Fruit fly (Drosophila melanogaster) whole organism, embryonic: ENCODE measurements around the gene Rrp46.

Experiments
- B-H1 ChIP-seq: fragments of 200-800 bp; sonication (Bioruptor generic); IDR thresholded peaks from 3 replicates; pipeline ENCODE4 v1.3.6; 2022; ENCODE audit warnings: missing biosample characterization, missing genetic modification characterization
- CG10543 ChIP-seq: fragments of 200-800 bp; sonication (Bioruptor generic); optimal IDR thresholded peaks from 3 replicates; lab custom pipeline; 2017; ENCODE audit warnings: missing biosample characterization, mild to moderate bottlenecking, missing genetic modification characterization, moderate library complexity
- CG11085 ChIP-seq: fragments of 200-800 bp; sonication (Bioruptor generic); IDR thresholded peaks from 2 replicates; pipeline ENCODE4 v1.3.6; 2022; ENCODE audit warnings: missing biosample characterization, missing genetic modification characterization
- CG12219 ChIP-seq: fragments of 200-800 bp; sonication (Bioruptor generic); optimal IDR thresholded peaks from 3 replicates; lab custom pipeline; 2018; ENCODE audit warnings: missing biosample characterization, mild to moderate bottlenecking, missing genetic modification characterization
- CG12744 ChIP-seq: fragments of 200-800 bp; sonication (Bioruptor generic); optimal IDR thresholded peaks from 2 replicates; lab custom pipeline; 2016; ENCODE audit warnings: missing biosample characterization, missing genetic modification characterization
- CG12769 ChIP-seq: fragments of 200-800 bp; sonication (Bioruptor generic); optimal IDR thresholded peaks from 2 replicates; lab custom pipeline; 2019; ENCODE audit warnings: missing biosample characterization, mild to moderate bottlenecking, missing genetic modification characterization, moderate library complexity
- CG13287 ChIP-seq: fragments of 200-800 bp; sonication (Bioruptor generic); IDR thresholded peaks from 2 replicates; pipeline ENCODE4 v1.3.6; 2022; ENCODE audit warnings: missing biosample characterization, missing genetic modification characterization; ENCODE audit not compliant: partially characterized antibody
- CG14014 ChIP-seq: fragments of 200-800 bp; sonication (Bioruptor generic); IDR thresholded peaks from 2 replicates; pipeline ENCODE4 v1.3.6; 2022; ENCODE audit warnings: missing biosample characterization, missing genetic modification characterization
- CG14441 ChIP-seq: fragments of 200-800 bp; sonication (Bioruptor generic); IDR thresholded peaks from 2 replicates; pipeline ENCODE4 v1.3.6; 2022; ENCODE audit warnings: missing biosample characterization, missing genetic modification characterization
- CG14667 ChIP-seq: fragments of 200-800 bp; sonication (Bioruptor generic); IDR thresholded peaks from 2 replicates; pipeline ENCODE4 v1.3.6; 2022; ENCODE audit warnings: missing biosample characterization, missing genetic modification characterization
- CG14710 ChIP-seq: fragments of 200-800 bp; sonication (Bioruptor generic); optimal IDR thresholded peaks from 3 replicates; lab custom pipeline; 2019; ENCODE audit warnings: missing biosample characterization, mild to moderate bottlenecking, missing genetic modification characterization, moderate library complexity
- CG17328 ChIP-seq: fragments of 200-800 bp; sonication (Bioruptor generic); IDR thresholded peaks from 2 replicates; pipeline ENCODE4 v1.3.6; 2022; ENCODE audit warnings: missing biosample characterization, missing genetic modification characterization
- CG18764 ChIP-seq: fragments of 200-800 bp; sonication (Bioruptor generic); optimal IDR thresholded peaks from 3 replicates; lab custom pipeline; 2016; ENCODE audit warnings: missing biosample characterization, missing genetic modification characterization
- CG2129 ChIP-seq: fragments of 200-800 bp; sonication (Bioruptor generic); IDR thresholded peaks from 2 replicates; pipeline ENCODE4 v1.3.6; 2022; ENCODE audit warnings: missing biosample characterization, missing genetic modification characterization; ENCODE audit not compliant: partially characterized antibody
- CG2199 ChIP-seq: fragments of 200-800 bp; sonication (Bioruptor generic); IDR thresholded peaks from 3 replicates; pipeline ENCODE4 v1.3.6; 2022; ENCODE audit warnings: missing biosample characterization, missing genetic modification characterization
- CG2875 ChIP-seq: fragments of 200-800 bp; sonication (Bioruptor generic); optimal IDR thresholded peaks from 2 replicates; lab custom pipeline; 2017; ENCODE audit warnings: missing biosample characterization, mild to moderate bottlenecking, missing genetic modification characterization, missing genetic modification reagents
- CG31388 ChIP-seq: fragments of 200-800 bp; sonication (Bioruptor generic); optimal IDR thresholded peaks from 2 replicates; lab custom pipeline; 2016; ENCODE audit warnings: missing biosample characterization, missing genetic modification characterization
- CG32767 ChIP-seq: fragments of 200-800 bp; sonication (Bioruptor generic); IDR thresholded peaks from 2 replicates; pipeline ENCODE4 v1.3.6; 2022; ENCODE audit warnings: missing biosample characterization, missing genetic modification characterization
- CG34376 ChIP-seq: fragments of 200-800 bp; sonication (Bioruptor generic); optimal IDR thresholded peaks from 2 replicates; lab custom pipeline; 2018; ENCODE audit warnings: missing biosample characterization, mild to moderate bottlenecking, missing genetic modification characterization
- CG34422 ChIP-seq: fragments of 200-800 bp; sonication (Bioruptor generic); IDR thresholded peaks from 3 replicates; pipeline ENCODE4 v1.3.6; 2022; ENCODE audit warnings: missing biosample characterization, missing genetic modification characterization
- CG3726 ChIP-seq: fragments of 200-800 bp; sonication (Bioruptor generic); IDR thresholded peaks from 3 replicates; pipeline ENCODE4, ENCODE4 v1.3.6; 2022; ENCODE audit warnings: missing biosample characterization, missing genetic modification characterization
- CG4730 ChIP-seq: fragments of 200-800 bp; sonication (Bioruptor generic); IDR thresholded peaks from 2 replicates; pipeline ENCODE4 v1.3.6; 2022; ENCODE audit warnings: missing biosample characterization, missing genetic modification characterization
- CG4820 ChIP-seq: fragments of 200-800 bp; sonication (Bioruptor generic); optimal IDR thresholded peaks from 3 replicates; lab custom pipeline; 2016; ENCODE audit warnings: missing biosample characterization, missing genetic modification characterization
- CG7987 ChIP-seq: fragments of 200-800 bp; sonication (Bioruptor generic); optimal IDR thresholded peaks from 2 replicates; lab custom pipeline; 2018; ENCODE audit warnings: missing biosample characterization, mild to moderate bottlenecking, missing genetic modification characterization, moderate library complexity
- CG8281 ChIP-seq: fragments of 200-800 bp; sonication (Bioruptor generic); optimal IDR thresholded peaks from 2 replicates; lab custom pipeline; 2018; ENCODE audit warnings: missing biosample characterization, mild to moderate bottlenecking, missing genetic modification characterization, moderate library complexity
- Ets97D ChIP-seq: fragments of 200-800 bp; sonication (Bioruptor generic); optimal IDR thresholded peaks from 3 replicates; lab custom pipeline; 2016; ENCODE audit warnings: missing biosample characterization, missing genetic modification characterization
- HmgD ChIP-seq: fragments of 200-800 bp; sonication (Bioruptor generic); optimal IDR thresholded peaks from 3 replicates; lab custom pipeline; 2016; ENCODE audit warnings: missing biosample characterization, missing genetic modification characterization
- NFAT ChIP-seq: fragments of 200-800 bp; sonication (Bioruptor generic); IDR thresholded peaks from 2 replicates; pipeline ENCODE4 v1.3.6; 2022; ENCODE audit warnings: missing biosample characterization, missing genetic modification characterization
- Optix ChIP-seq: fragments of 200-800 bp; sonication (Bioruptor generic); IDR thresholded peaks from 3 replicates; pipeline ENCODE4 v1.3.6; 2022; ENCODE audit warnings: missing biosample characterization, missing genetic modification characterization
- Vsx1 ChIP-seq: fragments of 200-800 bp; sonication (Bioruptor generic); optimal IDR thresholded peaks from 2 replicates; lab custom pipeline; 2017; ENCODE audit warnings: missing biosample characterization, mild to moderate bottlenecking, missing genetic modification characterization, missing genetic modification reagents
- Xbp1 ChIP-seq: fragments of 200-800 bp; sonication (Bioruptor generic); optimal IDR thresholded peaks from 3 replicates; lab custom pipeline; 2016; ENCODE audit warnings: missing biosample characterization, mild to moderate bottlenecking, missing genetic modification characterization
- ase ChIP-seq: fragments of 200-800 bp; sonication (Bioruptor generic); IDR thresholded peaks from 3 replicates; pipeline ENCODE4 v1.3.6; 2022; ENCODE audit warnings: missing biosample characterization, missing genetic modification characterization
- ci ChIP-seq: fragments of 200-800 bp; sonication (Bioruptor generic); IDR thresholded peaks from 3 replicates; pipeline ENCODE4 v1.3.6; 2022; ENCODE audit warnings: missing biosample characterization, missing genetic modification characterization
- corto ChIP-seq: fragments of 200-800 bp; sonication (Bioruptor generic); optimal IDR thresholded peaks from 2 replicates; lab custom pipeline; 2016; ENCODE audit warnings: missing biosample characterization, mild to moderate bottlenecking, missing genetic modification characterization, moderate library complexity
- cwo ChIP-seq: fragments of 200-800 bp; sonication (Bioruptor generic); optimal IDR thresholded peaks from 3 replicates; lab custom pipeline; 2017; ENCODE audit warnings: missing biosample characterization, missing genetic modification characterization, mild to moderate bottlenecking, moderate library complexity, missing genetic modification reagents
- en ChIP-seq: fragments of 200-800 bp; sonication (Bioruptor generic); optimal IDR thresholded peaks from 2 replicates; lab custom pipeline; 2016; ENCODE audit warnings: missing biosample characterization, missing genetic modification characterization
- exex ChIP-seq: fragments of 200-800 bp; sonication (Bioruptor generic); optimal IDR thresholded peaks from 4 replicates; lab custom pipeline; 2018; ENCODE audit warnings: missing biosample characterization, mild to moderate bottlenecking, missing genetic modification characterization, moderate library complexity
- ftz-f1 ChIP-seq: fragments of 200-800 bp; sonication (Bioruptor generic); optimal IDR thresholded peaks from 2 replicates; lab custom pipeline; 2016; ENCODE audit warnings: missing biosample characterization, missing genetic modification characterization
- gsb-n ChIP-seq: fragments of 200-800 bp; sonication (Bioruptor generic); optimal IDR thresholded peaks from 3 replicates; lab custom pipeline; 2018; ENCODE audit warnings: missing biosample characterization, mild to moderate bottlenecking, missing genetic modification characterization
- mirr ChIP-seq: fragments of 200-800 bp; sonication (Bioruptor generic); optimal IDR thresholded peaks from 3 replicates; lab custom pipeline; 2018; ENCODE audit warnings: missing biosample characterization, mild to moderate bottlenecking, missing genetic modification characterization
- nom ChIP-seq: fragments of 200-800 bp; sonication (Bioruptor generic); optimal IDR thresholded peaks from 2 replicates; lab custom pipeline; 2017; ENCODE audit warnings: missing biosample characterization, missing genetic modification characterization, mild to moderate bottlenecking, moderate library complexity, missing genetic modification reagents
- prd ChIP-seq, 3 experiments: fragments of >200 bp in 2 of 3; fragments of 200-800 bp in 1 of 3; sonication (Bioruptor generic) in 1 of 3; optimal IDR thresholded peaks in 2 of 3; IDR thresholded peaks in 1 of 3; 2 replicates in 2 of 3; 3 replicates in 1 of 3; pipeline versions ENCODE4 v1.3.6 to Lab custom; 2017 to 2022; ENCODE audit warnings: missing biosample characterization in 1 of 3, missing genetic modification characterization in 1 of 3
- sob ChIP-seq: fragments of 200-800 bp; sonication (Bioruptor generic); IDR thresholded peaks from 2 replicates; pipeline ENCODE4 v1.3.6; 2022; ENCODE audit warnings: missing biosample characterization, missing genetic modification characterization
- sug ChIP-seq: fragments of 200-800 bp; optimal IDR thresholded peaks from 2 replicates; lab custom pipeline; 2019; ENCODE audit warnings: missing biosample characterization, mild to moderate bottlenecking, missing genetic modification characterization, moderate library complexity
- tap ChIP-seq: fragments of 200-800 bp; optimal IDR thresholded peaks from 3 replicates; lab custom pipeline; 2019; ENCODE audit warnings: missing biosample characterization, mild to moderate bottlenecking, missing genetic modification characterization, moderate library complexity
- tgo ChIP-seq: fragments of 200-800 bp; sonication (Bioruptor generic); IDR thresholded peaks from 3 replicates; pipeline ENCODE4 v1.3.6; 2022; ENCODE audit warnings: missing biosample characterization, missing genetic modification characterization
- z ChIP-seq: fragments of 200-800 bp; sonication (Bioruptor generic); IDR thresholded peaks from 3 replicates; pipeline ENCODE4 v1.3.6; 2022; ENCODE audit warnings: missing biosample characterization, missing genetic modification characterization
- zfh1 ChIP-seq: fragments of 200-800 bp; sonication (Bioruptor generic); IDR thresholded peaks from 3 replicates; pipeline ENCODE4 v1.3.6; 2022; ENCODE audit warnings: missing biosample characterization, missing genetic modification characterization

Rrp46 gene

DNA sequence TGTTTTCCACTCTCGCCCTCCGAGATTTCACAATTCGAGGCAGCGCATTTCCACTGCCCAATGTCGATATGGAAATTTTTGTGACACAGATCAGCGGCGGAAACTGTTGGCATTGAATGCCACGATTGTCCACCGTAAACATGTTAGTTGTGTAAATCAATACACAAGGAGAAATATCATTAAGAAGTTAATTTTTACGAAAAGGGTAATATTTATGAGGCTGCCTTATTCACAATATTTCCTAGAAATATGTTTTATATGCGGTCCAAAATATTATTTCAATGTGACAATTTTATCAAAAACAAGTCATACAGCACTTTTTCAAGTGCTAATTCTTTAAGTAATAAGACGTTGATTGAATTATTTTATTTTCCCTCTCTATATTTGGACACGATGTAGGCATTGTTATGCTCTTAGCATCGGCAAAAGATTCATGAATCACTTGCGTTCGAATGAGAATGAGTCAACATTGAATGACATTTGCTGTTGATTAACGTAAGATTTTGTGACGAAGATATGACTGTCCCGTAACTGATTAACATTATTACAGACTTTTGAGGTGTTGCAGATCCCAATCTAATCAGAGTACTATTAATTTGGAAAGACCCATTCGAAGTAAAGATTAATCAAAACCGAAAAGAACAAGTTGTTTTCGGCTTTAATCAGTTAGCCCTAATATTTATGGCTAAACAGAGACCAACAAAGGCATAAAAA, 19.3 kb upstream of the Rrp46 start (continued):
- TF ChIP-seq sug (peak; percentile 93), CG12744 (GFP tag; lab: Kevin White, UChicago) (peak; percentile 86), CG14014 (GFP tag; lab: Robert Waterston, UW) (peak; percentile 93), CG13287 (GFP tag; lab: Robert Waterston, UW) (no peak), B-H1 (peak; percentile 84), corto (no peak), Ets97D (GFP tag; lab: Kevin White, UChicago) (peak; percentile 44), HmgD (GFP tag; lab: Kevin White, UChicago) (no peak), CG31388 (GFP tag; lab: Kevin White, UChicago) (peak; percentile 46), CG14441 (GFP tag; lab: Robert Waterston, UW) (peak; percentile 91), CG4820 (GFP tag; lab: Kevin White, UChicago) (peak; percentile 59), CG8281 (peak; percentile 64), cwo (GFP tag; lab: Kevin White, UChicago) (no peak), prd (optimal IDR thresholded peaks at IDR 0.05; lab: Kevin White, UChicago) (no peak), prd (GFP tag; IDR thresholded peaks at IDR 0.05; lab: Robert Waterston, UW) (peak; percentile 85), tap (peak; percentile 81), CG4730 (GFP tag; lab: Robert Waterston, UW) (peak; percentile 75), Optix (GFP tag; lab: Robert Waterston, UW) (no peak)

DNA sequence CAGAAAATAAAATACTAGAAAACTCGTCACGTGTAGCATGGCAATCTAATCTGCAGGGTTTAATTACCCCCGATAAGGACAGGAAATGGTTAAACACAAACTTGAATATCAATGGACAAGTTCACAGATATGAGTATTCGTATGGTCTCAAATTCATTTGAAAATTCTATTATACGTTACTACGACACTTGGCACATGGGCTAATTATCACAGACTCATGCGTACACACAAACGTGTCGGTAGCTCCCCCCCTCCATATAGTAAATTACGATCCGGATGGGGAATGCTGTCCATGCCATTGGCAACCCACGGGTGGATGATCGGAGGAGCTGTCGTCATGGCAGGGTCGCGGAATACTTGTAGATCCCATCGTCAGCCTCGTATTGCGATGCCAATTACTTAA, 18.7 kb upstream of the Rrp46 start:
- TF ChIP-seq gsb-n (tag; lab: Kevin White, UChicago), result no peak
- TF ChIP-seq exex (tag; lab: Kevin White, UChicago), result peak; percentile 100
- no peak for TF ChIP-seq CG2875 (GFP tag; lab: Kevin White, UChicago)
- TF ChIP-seq CG34422 (GFP tag; lab: Robert Waterston, UW), result no peak
- 0 out of 3 replicates have a peak, but pooled peaks have one; percentile 11 for TF ChIP-seq ase
- peak; percentile 30 for TF ChIP-seq ftz-f1 (GFP tag; lab: Kevin White, UChicago)
- no peak for TF ChIP-seq CG32767 (GFP tag; lab: Robert Waterston, UW)
- TF ChIP-seq nom, result no peak
- TF ChIP-seq CG17328 (GFP tag; lab: Robert Waterston, UW), result no peak
- peak; percentile 41 for TF ChIP-seq CG10543 (GFP tag; lab: Kevin White, UChicago)
- TF ChIP-seq CG3726 (GFP tag; lab: Robert Waterston, UW), result no peak
- TF ChIP-seq z (GFP tag; lab: Robert Waterston, UW), result 0 out of 3 replicates have a peak, but pooled peaks have one; percentile 20
- TF ChIP-seq CG12219 (GFP tag; lab: Kevin White, UChicago), result no peak
- peak; percentile 36 for TF ChIP-seq CG12769 (tag; lab: Kevin White, UChicago)
- TF ChIP-seq zfh1 (GFP tag; lab: Robert Waterston, UW), result no peak
- TF ChIP-seq CG2199 (GFP tag; lab: Robert Waterston, UW), result 0 out of 3 replicates have a peak, but pooled peaks have one; percentile 13
- TF ChIP-seq CG7987 (GFP tag; lab: Kevin White, UChicago), result peak; percentile 18
- peak; percentile 93 for TF ChIP-seq mirr
- TF ChIP-seq CG14710, result no peak
- no peak for TF ChIP-seq en (GFP tag; lab: Kevin White, UChicago)
- peak; percentile 73 for TF ChIP-seq CG34376 (GFP tag; lab: Kevin White, UChicago)
- 0 out of 2 replicates have a peak, but pooled peaks have one; percentile 19 for TF ChIP-seq NFAT
- TF ChIP-seq HmgD (GFP tag; lab: Kevin White, UChicago), result no peak
- no peak for TF ChIP-seq Xbp1
- TF ChIP-seq CG14667, result no peak
- TF ChIP-seq ci (GFP tag; lab: Robert Waterston, UW), result 0 out of 3 replicates have a peak, but pooled peaks have one; percentile 33
- TF ChIP-seq sob (GFP tag; lab: Robert Waterston, UW), result 0 out of 2 replicates have a peak, but pooled peaks have one; percentile 11
- no peak for TF ChIP-seq CG11085
- no peak for TF ChIP-seq CG2129
- no peak for TF ChIP-seq CG18764 (GFP tag; lab: Kevin White, UChicago)
- peak; percentile 64 for TF ChIP-seq Vsx1 (GFP tag; lab: Kevin White, UChicago)
- no peak for TF ChIP-seq tgo (GFP tag; lab: Robert Waterston, UW)
